Worm (Caenorhabditis elegans) whole organism, dauer: ENCODE data around the gene F42C5.9.

Experiments used
- unc-62 ChIP-seq: sonication (generic microtip); optimal IDR thresholded peaks from 2 replicates; lab custom pipeline; 2017; ENCODE audit warnings: missing biosample characterization, missing genetic modification reagents, missing genetic modification characterization

F42C5.9 gene

DNA sequence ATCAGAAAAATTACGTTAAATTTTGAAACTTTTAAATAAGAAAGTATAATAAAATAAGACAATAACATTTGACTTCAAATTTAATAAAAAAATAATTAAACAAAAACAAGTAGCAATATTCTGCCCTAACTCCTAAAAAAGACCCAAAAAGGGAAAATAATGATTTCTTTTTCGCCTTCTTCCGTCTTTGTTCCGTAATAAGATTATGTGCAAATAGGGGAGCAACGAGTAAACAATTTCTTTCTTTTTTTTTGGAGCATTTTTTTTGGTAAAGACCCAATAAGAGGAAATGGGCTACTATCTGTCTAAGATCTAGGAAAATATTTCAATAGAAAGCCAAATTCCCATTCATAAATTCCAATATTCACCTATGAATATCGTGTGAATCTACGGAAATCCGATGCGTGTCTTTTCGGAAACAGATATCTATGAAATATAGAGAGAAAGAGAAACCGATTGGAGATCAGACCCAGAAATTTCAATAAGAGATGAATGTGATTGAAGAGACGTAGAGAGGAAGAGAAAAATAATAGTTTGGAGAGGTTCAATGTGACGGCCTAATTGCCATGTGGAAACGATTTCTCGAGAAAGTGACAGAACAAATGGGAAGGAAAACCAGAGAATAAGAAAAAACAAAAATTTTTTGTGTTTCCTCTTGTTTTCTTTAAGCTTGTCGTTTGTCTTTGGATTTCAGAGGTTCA is 1.1 kb upstream of the F42C5.9 start:
- TF ChIP-seq unc-62 (GFP tag; lab: Kevin White, UChicago), result no peak

DNA sequence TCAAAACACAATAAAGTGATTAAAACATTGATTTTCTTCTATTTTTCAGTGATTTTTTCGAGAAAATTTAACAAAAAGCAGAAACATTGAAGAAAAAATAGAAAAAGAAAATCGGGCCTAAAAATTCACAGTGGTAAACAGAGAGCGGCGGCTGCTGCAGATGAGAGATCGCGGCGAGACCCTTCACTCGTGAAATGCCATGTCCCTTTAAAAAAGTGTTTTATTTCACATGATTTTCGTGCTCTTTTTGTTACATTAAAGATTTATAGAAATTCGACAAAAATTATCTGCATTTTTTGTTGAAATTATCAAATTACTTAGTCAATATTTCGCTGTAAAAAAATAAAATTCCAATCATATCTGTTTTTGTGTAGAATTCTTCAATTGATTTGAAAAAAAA is 2.9 kb downstream of the F42C5.9 start:
- TF ChIP-seq unc-62 (GFP tag; lab: Kevin White, UChicago), result no peak

DNA sequence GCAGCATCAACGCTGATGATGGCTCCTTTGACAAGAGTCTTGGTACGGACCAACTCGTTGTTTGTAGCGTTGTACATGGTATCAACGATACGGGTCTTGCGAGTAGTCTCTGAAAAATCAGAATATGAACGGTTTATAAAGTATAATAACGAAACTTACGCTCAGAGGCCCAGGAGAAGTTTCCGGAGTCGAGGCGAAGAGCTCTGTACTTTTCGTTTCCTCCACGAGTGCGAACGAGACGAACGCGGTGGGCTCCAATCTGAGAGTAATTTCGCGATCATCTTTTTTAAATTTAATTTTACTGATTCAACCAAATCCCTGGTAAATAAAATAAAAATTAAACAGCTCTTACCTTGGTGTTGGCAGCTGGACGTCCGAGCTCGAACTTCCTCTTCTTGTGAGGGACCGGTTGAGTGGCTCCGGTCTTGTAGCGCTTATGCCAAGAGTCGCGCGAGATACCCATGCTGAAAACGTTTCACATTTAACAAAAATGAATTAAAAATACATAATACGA is 3.4 kb downstream of the F42C5.9 start, which contains the start of gene rps-8:
Gene rps-8, minus strand, starts transcription at position 464 of the 514 bp plus-strand sequence.
- no peak for TF ChIP-seq unc-62 (GFP tag; lab: Kevin White, UChicago)

DNA sequence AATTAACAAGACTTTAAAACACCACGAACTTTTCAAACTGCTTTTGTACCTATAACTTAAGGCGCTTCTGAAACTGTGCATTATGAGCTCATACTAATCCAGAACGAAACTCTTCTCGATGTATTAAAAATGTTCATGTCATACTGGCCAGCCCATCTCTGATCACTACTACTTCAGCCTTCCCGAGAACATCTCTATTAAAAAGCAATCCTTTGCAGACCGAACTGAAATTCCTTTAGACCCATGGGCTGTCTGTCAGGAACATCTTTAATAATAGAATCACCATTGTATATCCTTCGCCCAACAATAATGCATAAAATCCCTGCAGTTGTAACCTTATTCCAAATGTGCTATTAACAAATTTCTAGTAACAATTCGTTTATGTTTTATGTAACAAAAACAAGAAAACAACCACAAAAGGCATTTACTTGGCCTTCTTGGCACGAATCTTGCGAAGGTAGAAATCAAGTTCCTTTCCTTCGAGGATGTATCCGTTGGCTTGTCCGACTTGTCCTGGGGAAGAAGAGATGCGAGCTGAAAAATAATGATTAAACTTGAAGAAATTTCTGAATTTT is 4.2 kb downstream of the F42C5.9 start:
- no peak for TF ChIP-seq unc-62 (GFP tag; lab: Kevin White, UChicago)

DNA sequence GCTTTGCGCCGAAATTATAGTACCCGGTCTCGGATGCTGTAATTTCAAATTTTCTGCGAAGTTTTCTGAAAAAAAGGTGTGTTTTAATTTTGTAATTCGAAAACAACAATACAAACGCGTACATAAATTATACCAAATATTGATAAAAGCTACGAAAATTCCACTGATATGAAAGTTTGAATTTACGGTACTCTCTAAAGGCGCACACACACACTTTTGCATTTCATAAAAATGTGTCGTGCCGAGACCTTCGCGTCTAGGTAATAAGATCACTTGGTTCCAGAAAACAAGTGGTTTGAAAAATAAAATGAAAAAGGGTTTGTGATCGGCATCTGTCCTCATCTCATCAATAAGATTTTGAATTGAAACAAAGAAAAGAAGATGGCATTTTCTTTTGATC is 6.1 kb downstream of the F42C5.9 start:
- no peak for TF ChIP-seq unc-62 (GFP tag; lab: Kevin White, UChicago)

DNA sequence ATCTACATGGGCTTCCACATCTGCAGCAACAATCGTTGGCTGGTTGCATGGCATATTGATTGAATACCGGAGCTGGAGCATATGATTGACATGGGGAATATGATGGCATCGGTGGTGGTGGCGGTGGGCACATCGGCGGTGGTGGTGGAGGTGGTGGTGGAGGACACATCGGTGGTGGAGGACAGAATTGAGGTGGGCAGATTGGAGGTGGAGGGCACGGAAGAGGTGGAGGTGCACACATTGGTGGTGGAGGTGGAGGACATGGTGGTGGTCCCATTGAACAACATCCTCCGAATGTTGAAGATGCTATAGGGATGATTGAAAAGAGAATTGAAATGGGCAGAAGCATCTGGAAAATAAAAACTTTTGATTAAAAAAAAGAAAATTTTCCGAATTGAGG is 6.5 kb downstream of the F42C5.9 start, which contains the start of gene grl-4:
Gene grl-4, minus strand, starts transcription at position 351 of the 400 bp plus-strand sequence.
- no peak for TF ChIP-seq unc-62 (GFP tag; lab: Kevin White, UChicago)

DNA sequence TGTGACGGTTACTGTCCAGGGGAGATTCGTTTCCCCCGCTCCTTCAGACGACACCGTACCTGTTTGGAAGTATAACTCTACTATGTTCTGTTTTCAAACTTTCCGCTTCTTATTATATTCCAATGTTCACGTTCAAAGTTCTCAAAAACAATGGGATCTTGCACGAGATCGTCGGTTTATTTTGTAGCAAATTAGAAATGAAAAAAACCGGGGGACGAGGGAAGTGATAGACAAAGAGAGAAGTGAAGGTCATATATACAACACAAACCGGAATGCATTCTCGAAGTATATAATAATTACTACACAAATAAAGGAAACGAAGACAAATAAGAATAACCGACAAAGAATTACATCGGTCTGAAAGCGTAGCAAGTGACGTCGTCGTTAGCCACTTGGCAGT is 7.2 kb downstream of the F42C5.9 start:
- TF ChIP-seq unc-62 (GFP tag; lab: Kevin White, UChicago), result no peak

DNA sequence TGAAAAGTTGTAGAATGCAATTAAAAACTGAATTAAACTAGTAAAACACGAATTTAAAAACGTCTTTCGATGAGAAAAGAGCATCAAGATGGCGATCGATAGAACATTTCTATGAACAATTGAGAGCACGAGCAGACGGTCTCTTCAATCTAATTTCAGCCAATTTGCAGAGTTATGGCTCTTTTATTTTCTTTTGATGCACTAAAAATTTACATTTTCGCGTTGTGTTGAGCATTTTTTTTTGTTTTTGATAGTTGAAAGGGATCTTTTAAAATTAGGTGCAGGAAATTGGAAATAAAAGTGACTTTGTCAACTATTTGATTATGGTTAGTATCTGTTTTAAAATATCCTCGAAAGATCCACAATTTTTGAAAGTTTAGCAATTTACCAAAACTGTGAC is 7.9 kb downstream of the F42C5.9 start, which contains the start of gene F42C5.6:
Gene F42C5.6, minus strand, starts transcription at position 101 of the 400 bp plus-strand sequence.
- no peak for TF ChIP-seq unc-62 (GFP tag; lab: Kevin White, UChicago)

DNA sequence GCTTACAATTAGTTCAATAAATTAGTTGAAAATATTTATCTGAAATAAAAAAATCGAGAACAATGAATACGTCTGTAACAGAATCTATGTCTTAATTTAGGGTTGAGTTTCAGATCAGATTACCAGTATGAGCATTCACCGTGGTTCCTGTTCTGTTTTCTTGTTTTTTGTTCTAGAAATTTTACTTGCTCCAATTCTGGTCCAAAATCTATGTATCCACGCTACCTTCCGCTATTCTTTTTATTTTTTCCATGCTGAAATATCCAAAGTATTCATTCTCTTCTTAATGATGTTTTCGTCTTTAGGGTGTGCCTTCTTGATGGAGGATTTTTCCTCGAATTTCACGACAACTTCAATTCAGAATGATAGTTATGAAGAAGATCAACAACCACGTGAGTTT is 11.6 kb downstream of the F42C5.9 start, which contains the start of gene npr-27:
Gene npr-27, plus strand, starts transcription at position 301 of the 400 bp plus-strand sequence.
- no peak for TF ChIP-seq unc-62 (GFP tag; lab: Kevin White, UChicago)

DNA sequence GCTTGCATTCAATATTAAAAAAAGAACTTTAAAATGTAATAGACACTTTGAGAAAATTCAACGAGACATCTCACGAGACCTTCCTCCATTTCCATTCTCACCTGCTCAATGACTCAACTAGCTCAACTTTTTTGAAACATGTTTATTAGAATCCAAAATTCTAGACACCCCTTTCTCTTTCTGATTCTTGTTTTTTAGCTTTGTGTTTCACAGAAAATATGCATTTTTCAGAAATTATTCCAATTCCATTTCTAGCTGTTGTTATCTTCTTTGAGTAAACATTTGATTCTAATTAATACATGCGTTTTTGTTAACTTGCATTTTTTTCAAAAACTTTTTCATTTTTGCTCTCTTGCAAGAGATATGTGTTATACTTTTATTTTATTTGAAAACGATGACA is 15.4 kb downstream of the F42C5.9 start:
- TF ChIP-seq unc-62 (GFP tag; lab: Kevin White, UChicago), result no peak

DNA sequence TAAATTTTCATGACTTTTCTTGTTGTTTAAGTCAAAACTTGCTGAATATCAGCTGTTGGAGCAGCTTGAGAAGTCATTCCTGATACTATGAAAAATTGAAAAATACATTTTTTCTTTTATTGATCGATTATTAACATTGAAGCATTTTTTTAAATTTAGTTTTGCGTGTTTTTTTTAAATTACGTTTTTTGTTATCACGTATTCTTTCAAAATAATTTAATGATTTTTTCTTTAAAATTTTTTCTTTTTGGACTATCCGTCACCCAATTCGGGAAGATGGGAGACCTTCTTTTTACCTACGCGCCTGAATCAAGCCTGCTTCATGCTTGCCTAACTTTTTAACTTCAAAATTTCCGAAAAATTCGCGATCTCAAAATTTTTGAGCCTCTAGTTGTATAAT is 22.8 kb downstream of the F42C5.9 start, which contains the start of gene F42C5.5:
Gene F42C5.5, minus strand, starts transcription at position 101 of the 400 bp plus-strand sequence.
- TF ChIP-seq unc-62 (GFP tag; lab: Kevin White, UChicago), result no peak

DNA sequence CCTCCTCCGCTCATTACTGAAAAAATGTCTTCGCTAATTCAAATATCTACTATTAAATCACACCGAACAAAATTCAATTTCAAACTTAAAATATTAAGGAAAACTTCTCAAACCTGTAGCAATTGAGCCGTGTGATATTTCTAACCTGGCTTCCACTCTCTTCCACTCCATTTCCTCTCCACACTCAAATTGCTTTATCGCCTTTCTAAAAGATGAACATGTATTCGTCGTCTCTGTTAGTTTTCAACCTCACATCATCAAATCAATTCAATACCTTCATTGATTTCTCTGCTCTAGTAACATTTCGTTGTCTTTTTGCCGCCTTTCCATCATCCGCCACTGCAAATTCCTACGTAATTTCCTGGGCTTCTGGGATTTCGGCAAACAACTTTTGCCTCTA is 24.9 kb downstream of the F42C5.9 start, which contains the start of gene F42C5.4:
Gene F42C5.4, minus strand, starts transcription at position 171 of the 400 bp plus-strand sequence.
- TF ChIP-seq unc-62 (GFP tag; lab: Kevin White, UChicago), result no peak

DNA sequence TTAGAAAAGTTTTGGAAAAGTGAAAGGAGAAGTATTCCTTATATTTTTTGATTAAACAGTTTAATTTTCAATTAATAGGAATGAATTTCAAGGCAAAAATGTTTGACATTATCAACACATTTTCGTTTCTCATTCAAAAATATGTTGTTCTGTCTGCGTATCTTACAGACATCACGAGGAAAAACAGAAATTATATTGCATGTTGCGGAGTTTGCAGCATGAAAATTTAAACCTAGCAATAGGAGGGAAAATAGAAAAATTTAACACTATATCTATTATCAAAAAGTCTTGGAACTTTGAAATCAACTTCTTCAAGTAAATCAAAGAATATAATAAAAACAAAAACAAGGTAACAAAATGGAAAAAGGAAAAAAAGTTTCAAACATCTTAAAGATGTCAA is 25.8 kb downstream of the F42C5.9 start:
- no peak for TF ChIP-seq unc-62 (GFP tag; lab: Kevin White, UChicago)

DNA sequence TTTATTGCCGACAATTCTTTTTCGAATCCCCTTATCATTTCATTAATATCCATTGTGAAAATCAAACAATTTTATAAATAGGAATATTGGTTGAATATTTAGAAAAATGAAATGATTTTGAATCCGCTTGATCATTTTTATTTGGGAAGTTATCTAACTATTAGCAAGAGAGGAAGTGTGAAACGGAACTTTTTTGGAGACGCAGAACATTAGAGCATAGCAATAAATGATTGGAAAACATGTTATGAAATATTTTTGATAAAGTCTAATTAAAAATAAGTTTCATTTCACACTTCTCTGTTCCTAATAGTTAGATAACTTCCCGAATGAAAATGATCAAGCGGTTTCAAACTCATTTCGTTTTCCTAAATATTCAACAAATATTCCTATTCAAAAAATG is 29.4 kb downstream of the F42C5.9 start, which contains the start of gene F42C5.3:
Gene F42C5.3, minus strand, starts transcription at position 101 of the 400 bp plus-strand sequence.
- no peak for TF ChIP-seq unc-62 (GFP tag; lab: Kevin White, UChicago)

DNA sequence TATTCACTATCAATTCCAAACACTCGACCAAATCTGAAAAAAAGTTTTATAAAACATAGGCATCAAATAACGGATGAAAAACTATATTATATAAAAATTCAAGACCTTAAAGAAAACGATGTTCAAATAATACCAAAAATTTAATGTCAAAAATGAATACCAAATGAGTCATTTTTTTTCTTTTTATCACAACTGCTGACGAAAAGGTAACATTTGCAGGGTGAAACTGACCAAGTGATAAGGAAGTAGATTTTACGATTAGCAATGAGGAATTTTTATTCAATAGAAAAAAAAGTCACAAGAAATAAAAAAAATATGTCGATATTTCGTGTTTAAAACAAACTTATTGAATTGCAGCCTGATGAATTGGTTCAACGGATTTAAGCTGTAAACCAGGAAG is 31.1 kb downstream of the F42C5.9 start, which contains the start of gene C06E4.8:
Gene C06E4.8, minus strand, starts transcription at position 37 of the 400 bp plus-strand sequence.
- no peak for TF ChIP-seq unc-62 (GFP tag; lab: Kevin White, UChicago)

DNA sequence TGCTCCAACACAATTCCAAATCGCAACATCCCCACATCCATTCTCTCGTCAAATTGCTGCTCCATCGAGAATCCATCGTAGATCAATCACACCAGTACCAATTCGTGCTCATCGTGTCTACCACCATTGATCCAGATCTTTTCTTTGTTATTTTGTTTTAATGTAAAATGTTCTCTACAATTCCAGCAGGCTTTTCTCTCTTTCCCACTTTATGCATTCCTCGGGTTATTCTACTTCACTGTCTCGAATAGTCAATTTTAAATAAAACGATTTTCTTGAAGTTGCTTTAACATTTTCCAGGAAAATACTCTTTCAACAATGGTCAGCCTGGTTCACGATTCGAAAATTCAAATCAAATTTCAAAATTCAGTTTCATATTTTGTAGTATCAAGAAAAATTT is 33.9 kb downstream of the F42C5.9 start, which contains the start of gene C06E4.1:
Gene C06E4.1, plus strand, starts transcription at position 301 of the 400 bp plus-strand sequence.
- TF ChIP-seq unc-62 (GFP tag; lab: Kevin White, UChicago), result no peak
